Worm (Caenorhabditis elegans): Measurements from ENCODE around the gene Y42A5A.1.

Y42A5A.1 gene

DNA sequence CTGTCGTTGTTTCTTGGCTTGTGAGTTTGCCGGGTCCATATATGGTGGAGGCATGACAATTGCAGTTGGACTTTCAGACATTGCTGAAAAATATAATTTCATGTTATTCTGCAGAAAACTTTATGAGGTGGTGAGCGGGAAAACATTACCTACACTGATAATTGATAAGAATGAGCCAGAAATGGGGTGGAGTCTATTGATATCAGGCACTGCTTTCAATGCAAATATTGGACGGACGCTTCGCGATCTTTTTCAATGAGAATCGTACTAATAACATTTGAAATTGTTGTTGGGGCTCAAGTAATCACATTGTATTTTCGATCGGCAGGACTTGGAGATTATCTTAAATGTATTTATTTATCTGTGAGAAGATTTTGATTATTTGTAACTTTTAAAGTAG lies 28.6 kb upstream of the Y42A5A.1 start, which contains the start of gene T04C12.1:
Gene T04C12.1, minus strand, starts transcription at position 90 of the 400 bp plus-strand sequence.
- peak; percentile 13 for TF ChIP-seq nhr-85 (tag)
- TF ChIP-seq nhr-90 (tag; optimal IDR thresholded peaks at IDR 0.05; ENCODE audit: poor library complexity), result peak; percentile 13
- peak; percentile 4 for TF ChIP-seq elt-2 (tag; optimal IDR thresholded peaks at IDR 0.05)
- 0 out of 2 replicates have a peak, but pooled peaks have one; percentile 13 for TF ChIP-seq nhr-19 (GFP tag; conservative IDR thresholded peaks at IDR 0.05)
- no peak for TF ChIP-seq aly-2 (tag; optimal IDR thresholded peaks at IDR 0.05)
- peak; percentile 19 for TF ChIP-seq nhr-71 (tag; optimal IDR thresholded peaks at IDR 0.05)
- peak; percentile 61 for TF ChIP-seq ama-1 (optimal IDR thresholded peaks at IDR 0.05)
- no peak for TF ChIP-seq zag-1 (tag; optimal IDR thresholded peaks at IDR 0.05)

DNA sequence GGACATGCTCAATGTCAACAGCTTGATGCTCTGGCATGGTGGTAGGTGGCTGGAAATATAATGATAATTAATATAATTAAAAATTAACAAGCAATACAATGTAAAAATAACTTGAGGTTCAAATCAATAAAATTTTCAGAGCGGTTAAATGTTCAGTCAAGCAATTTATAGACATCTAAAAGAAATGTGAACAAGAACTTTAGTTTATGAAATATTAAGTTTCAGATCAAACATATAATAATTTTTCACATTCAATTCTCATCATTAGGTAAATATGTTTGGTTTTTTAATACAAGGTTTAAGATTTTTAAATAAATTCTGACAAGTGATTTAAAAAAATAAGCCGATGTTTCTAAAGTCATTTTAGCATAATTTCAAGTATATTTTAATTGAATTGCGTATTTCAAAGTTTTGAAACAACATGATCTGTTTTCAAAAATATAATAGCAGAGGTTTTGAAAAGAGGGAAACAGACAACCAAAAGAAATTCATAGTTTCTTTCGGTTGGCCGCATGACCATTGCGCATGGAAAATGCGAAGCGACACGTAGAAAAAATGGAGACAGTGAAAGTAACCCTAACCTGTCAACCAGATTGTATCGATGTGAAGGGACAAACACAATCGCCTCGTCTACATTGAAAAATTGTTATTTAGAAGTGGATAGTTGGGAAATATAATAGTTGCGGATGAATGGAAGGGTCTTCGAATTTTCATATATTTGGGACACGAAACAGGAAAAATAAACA lies 27.3 kb upstream of the Y42A5A.1 start, which contains the start of gene T04C12.11:
Gene T04C12.11, minus strand, starts transcription at position 51 of the 746 bp plus-strand sequence.
- TF ChIP-seq swsn-7 (tag; optimal IDR thresholded peaks at IDR 0.05), result no peak
- no peak for TF ChIP-seq nhr-11 (tag; optimal IDR thresholded peaks at IDR 0.05)
- TF ChIP-seq ceh-90 (tag; optimal IDR thresholded peaks at IDR 0.05), result no peak
- TF ChIP-seq nhr-20 (tag; optimal IDR thresholded peaks at IDR 0.05), result peak; percentile 66
- TF ChIP-seq unc-30 (tag; optimal IDR thresholded peaks at IDR 0.05), result no peak
- peak; percentile 8 for TF ChIP-seq C16A3.4 (tag; optimal IDR thresholded peaks at IDR 0.05)
- no peak for TF ChIP-seq zip-4 (GFP tag; optimal IDR thresholded peaks at IDR 0.05)
- TF ChIP-seq elt-2 (tag; optimal IDR thresholded peaks at IDR 0.05), result no peak
- no peak for TF ChIP-seq fkh-10 (GFP tag; optimal IDR thresholded peaks at IDR 0.05)
- TF ChIP-seq ces-1 (GFP tag; optimal IDR thresholded peaks at IDR 0.05), result no peak
- TF ChIP-seq fos-1 (tag; optimal IDR thresholded peaks at IDR 0.05), result no peak
- no peak for TF ChIP-seq ceh-8 (GFP tag; optimal IDR thresholded peaks at IDR 0.05)
- no peak for TF ChIP-seq dpl-1 (GFP tag; optimal IDR thresholded peaks at IDR 0.05)
- no peak for TF ChIP-seq nhr-77 (tag; optimal IDR thresholded peaks at IDR 0.05)
- no peak for TF ChIP-seq hlh-4 (tag; optimal IDR thresholded peaks at IDR 0.05)
- TF ChIP-seq efl-1 (optimal IDR thresholded peaks at IDR 0.05), result no peak
- TF ChIP-seq efl-1 (GFP tag; optimal IDR thresholded peaks at IDR 0.05 in 1 of 2), result peak in 1 of 2 experiments; percentile 64
- TF ChIP-seq nhr-47 (tag; optimal IDR thresholded peaks at IDR 0.05), result no peak
- no peak for TF ChIP-seq mab-9 (GFP tag; IDR thresholded peaks at IDR 0.05)
- no peak for TF ChIP-seq nhr-237 (tag; optimal IDR thresholded peaks at IDR 0.05)
- TF ChIP-seq pag-3 (tag; optimal IDR thresholded peaks at IDR 0.05; ENCODE audit: borderline replicate concordance, insufficient read depth), result no peak
- TF ChIP-seq ceh-63 (GFP tag; optimal IDR thresholded peaks at IDR 0.05), result no peak
- peak; percentile 77 for TF ChIP-seq mep-1 (tag; optimal IDR thresholded peaks at IDR 0.05)
- no peak for TF ChIP-seq C34B4.2 (tag; optimal IDR thresholded peaks at IDR 0.05)
- TF ChIP-seq alr-1 (tag; optimal IDR thresholded peaks at IDR 0.05; ENCODE audit: borderline replicate concordance), result no peak
- TF ChIP-seq zag-1 (tag; optimal IDR thresholded peaks at IDR 0.05), result no peak
- TF ChIP-seq nhr-90 (tag; optimal IDR thresholded peaks at IDR 0.05; ENCODE audit: poor library complexity), result no peak
- no peak for TF ChIP-seq isw-1 (GFP tag; IDR thresholded peaks at IDR 0.05)
- no peak for TF ChIP-seq aly-2 (tag; optimal IDR thresholded peaks at IDR 0.05)
- TF ChIP-seq unc-98 (GFP tag; IDR thresholded peaks at IDR 0.05), result no peak
- TF ChIP-seq jun-1 (tag; optimal IDR thresholded peaks at IDR 0.05), result no peak
- no peak for TF ChIP-seq pqm-1 (tag; optimal IDR thresholded peaks at IDR 0.05)
- no peak for TF ChIP-seq ets-5 (GFP tag; IDR thresholded peaks at IDR 0.05)
- TF ChIP-seq lin-35 (GFP tag; optimal IDR thresholded peaks at IDR 0.05), result peak in 1 of 2 experiments; percentile 19
- peak; percentile 65 for TF ChIP-seq snu-23 (GFP tag; optimal IDR thresholded peaks at IDR 0.05)
- no peak for TF ChIP-seq nhr-19 (GFP tag; conservative IDR thresholded peaks at IDR 0.05)
- TF ChIP-seq ztf-4 (tag; optimal IDR thresholded peaks at IDR 0.05), result no peak
- no peak for TF ChIP-seq fkh-4 (tag; optimal IDR thresholded peaks at IDR 0.05; ENCODE audit: borderline replicate concordance)
- TF ChIP-seq egl-13 (tag; optimal IDR thresholded peaks at IDR 0.05), result no peak
- TF ChIP-seq egl-27 (tag; optimal IDR thresholded peaks at IDR 0.05), result no peak
- no peak for TF ChIP-seq ceh-82 (tag; optimal IDR thresholded peaks at IDR 0.05)
- TF ChIP-seq lin-13 (GFP tag; optimal IDR thresholded peaks at IDR 0.05), result no peak
- no peak for TF ChIP-seq nhr-28 (tag; optimal IDR thresholded peaks at IDR 0.05)
- TF ChIP-seq hpl-2 (GFP tag; optimal IDR thresholded peaks at IDR 0.05), result no peak
- no peak for TF ChIP-seq tlp-1 (tag; optimal IDR thresholded peaks at IDR 0.05)
- no peak for TF ChIP-seq vab-15 (tag; optimal IDR thresholded peaks at IDR 0.05)
